Fruit fly (Drosophila melanogaster) whole organism, pupa: ENCODE measurements around the gene rudhira.

Experiments
- CG10348 ChIP-seq: fragments of 200-800 bp; sonication (Bioruptor generic); IDR thresholded peaks from 2 replicates; pipeline ENCODE4 v1.3.6; 2022; ENCODE audit warnings: missing biosample characterization, missing genetic modification characterization
- CG12605 ChIP-seq: fragments of 200-800 bp; sonication (Bioruptor generic); IDR thresholded peaks from 2 replicates; pipeline ENCODE4 v1.3.6; 2022; ENCODE audit warnings: missing biosample characterization, missing genetic modification characterization
- CG13204 ChIP-seq: fragments of 200-800 bp; sonication (Bioruptor generic); optimal IDR thresholded peaks from 2 replicates; lab custom pipeline; 2018; ENCODE audit warnings: missing biosample characterization, mild to moderate bottlenecking, missing genetic modification characterization, moderate library complexity
- CG14655 ChIP-seq: fragments of 200-800 bp; sonication (Bioruptor generic); optimal IDR thresholded peaks from 3 replicates; lab custom pipeline; 2017; ENCODE audit warnings: mild to moderate bottlenecking, missing biosample characterization, missing genetic modification reagents, missing genetic modification characterization
- CG15710 ChIP-seq: fragments of 200-800 bp; sonication (Bioruptor generic); optimal IDR thresholded peaks from 2 replicates; lab custom pipeline; 2018; ENCODE audit warnings: missing biosample characterization, mild to moderate bottlenecking, missing genetic modification characterization, moderate library complexity
- CG17806 ChIP-seq: fragments of 200-800 bp; sonication (Bioruptor generic); optimal IDR thresholded peaks from 2 replicates; lab custom pipeline; 2018; ENCODE audit warnings: missing biosample characterization, mild to moderate bottlenecking, missing genetic modification characterization, moderate library complexity
- CG32121 ChIP-seq: fragments of 200-800 bp; sonication (Bioruptor generic); IDR thresholded peaks from 2 replicates; pipeline ENCODE4 v1.3.6; 2022; ENCODE audit warnings: missing biosample characterization, missing genetic modification characterization
- CG34367 ChIP-seq: fragments of 200-800 bp; sonication (Bioruptor generic); optimal IDR thresholded peaks from 2 replicates; lab custom pipeline; 2018; ENCODE audit warnings: missing biosample characterization, mild to moderate bottlenecking, missing genetic modification characterization
- CG4496 ChIP-seq: fragments of 200-800 bp; sonication (Bioruptor generic); IDR thresholded peaks from 3 replicates; pipeline ENCODE4 v1.3.6; 2022; ENCODE audit warnings: missing biosample characterization, missing genetic modification characterization
- CG8159 ChIP-seq: fragments of 200-800 bp; sonication (Bioruptor generic); optimal IDR thresholded peaks from 3 replicates; lab custom pipeline; 2018; ENCODE audit warnings: missing biosample characterization, mild to moderate bottlenecking, missing genetic modification characterization, moderate library complexity
- CG8301 ChIP-seq: fragments of 200-800 bp; sonication (Bioruptor generic); optimal IDR thresholded peaks from 2 replicates; lab custom pipeline; 2018; ENCODE audit warnings: missing biosample characterization, mild to moderate bottlenecking, missing genetic modification characterization
- CG9948 ChIP-seq: fragments of 200-800 bp; sonication (Bioruptor generic); optimal IDR thresholded peaks from 2 replicates; lab custom pipeline; 2018; ENCODE audit warnings: missing biosample characterization, mild to moderate bottlenecking, missing genetic modification characterization, moderate library complexity
- D1 ChIP-seq: fragments of 200-800 bp; sonication (Bioruptor generic); optimal IDR thresholded peaks from 2 replicates; lab custom pipeline; 2018; ENCODE audit warnings: missing biosample characterization, mild to moderate bottlenecking, missing genetic modification characterization, moderate library complexity
- EcR ChIP-seq: fragments of 200-800 bp; sonication (Bioruptor generic); optimal IDR thresholded peaks from 3 replicates; lab custom pipeline; 2019; ENCODE audit warnings: missing biosample characterization, missing genetic modification characterization, mild to moderate bottlenecking, moderate library complexity, missing genetic modification reagents
- Ets98B ChIP-seq: fragments of 200-800 bp; sonication (Bioruptor generic); IDR thresholded peaks from 2 replicates; pipeline ENCODE4 v1.3.6; 2022; ENCODE audit warnings: missing biosample characterization, missing genetic modification characterization
- Pif1A ChIP-seq: fragments of 200-800 bp; sonication (Bioruptor generic); optimal IDR thresholded peaks from 3 replicates; lab custom pipeline; 2016; ENCODE audit warnings: missing biosample characterization, missing genetic modification characterization
- Pif1B ChIP-seq: fragments of 200-800 bp; sonication (Bioruptor generic); optimal IDR thresholded peaks from 3 replicates; lab custom pipeline; 2016; ENCODE audit warnings: missing biosample characterization, missing genetic modification characterization
- Snoo ChIP-seq: fragments of 200-800 bp; sonication (Bioruptor generic); optimal IDR thresholded peaks from 3 replicates; lab custom pipeline; 2017; ENCODE audit warnings: missing biosample characterization, mild to moderate bottlenecking, missing genetic modification characterization, inconsistent platforms
- fd96Ca ChIP-seq: fragments of 200-800 bp; sonication (Bioruptor generic); IDR thresholded peaks from 3 replicates; pipeline ENCODE4 v1.3.6; 2022; ENCODE audit warnings: missing biosample characterization, missing genetic modification characterization
- gl ChIP-seq: fragments of 200-800 bp; sonication (Bioruptor generic); optimal IDR thresholded peaks from 2 replicates; lab custom pipeline; 2018; ENCODE audit warnings: missing biosample characterization, mild to moderate bottlenecking, missing genetic modification characterization
- rn ChIP-seq: fragments of 200-800 bp; sonication (Bioruptor generic); IDR thresholded peaks from 2 replicates; pipeline ENCODE4 v1.3.6; 2022; ENCODE audit warnings: missing biosample characterization, missing genetic modification characterization

Gene rudhira

DNA sequence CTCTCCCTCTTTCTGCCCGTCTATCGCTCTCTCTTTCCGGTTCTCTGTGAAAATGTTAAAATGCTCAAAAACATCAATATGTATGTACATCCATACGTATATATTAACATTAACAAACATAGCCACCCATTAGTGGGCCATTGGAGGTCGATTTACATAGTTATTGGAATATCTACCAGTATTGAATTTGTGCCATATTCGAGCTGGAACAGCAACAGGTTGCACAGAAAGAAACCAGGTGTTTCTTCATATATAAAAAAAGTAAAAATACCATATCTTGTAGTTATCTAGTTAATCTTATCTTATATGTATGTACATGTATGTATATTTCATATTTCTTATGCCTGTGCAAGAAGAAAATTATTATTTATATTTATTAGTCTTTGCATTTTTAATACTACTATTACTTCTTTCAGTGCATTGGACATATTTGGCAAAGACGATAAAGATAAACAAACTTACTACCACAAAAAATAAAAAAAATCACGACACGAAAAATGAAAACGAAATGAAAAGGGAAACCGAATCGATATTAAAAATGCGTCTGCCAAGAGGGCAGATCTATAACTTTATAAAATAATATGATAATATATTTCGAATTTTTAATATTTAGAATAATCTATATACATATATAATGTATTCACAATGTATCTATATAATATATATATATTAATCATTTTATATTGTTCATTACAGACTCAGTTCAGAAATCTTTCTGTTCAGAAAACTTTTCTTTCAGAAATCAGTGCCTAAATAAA lies 32.0 kb downstream of the rudhira start:
- TF ChIP-seq CG32121 (GFP tag; lab: Robert Waterston, UW), result no peak
- no peak for TF ChIP-seq CG13204
- TF ChIP-seq Pif1B (GFP tag; lab: Kevin White, UChicago), result no peak
- no peak for TF ChIP-seq CG8301 (tag; lab: Kevin White, UChicago)
- TF ChIP-seq CG4496 (GFP tag; lab: Robert Waterston, UW), result no peak
- no peak for TF ChIP-seq rn (GFP tag; lab: Robert Waterston, UW)
- TF ChIP-seq CG8159 (tag; lab: Kevin White, UChicago), result no peak

DNA sequence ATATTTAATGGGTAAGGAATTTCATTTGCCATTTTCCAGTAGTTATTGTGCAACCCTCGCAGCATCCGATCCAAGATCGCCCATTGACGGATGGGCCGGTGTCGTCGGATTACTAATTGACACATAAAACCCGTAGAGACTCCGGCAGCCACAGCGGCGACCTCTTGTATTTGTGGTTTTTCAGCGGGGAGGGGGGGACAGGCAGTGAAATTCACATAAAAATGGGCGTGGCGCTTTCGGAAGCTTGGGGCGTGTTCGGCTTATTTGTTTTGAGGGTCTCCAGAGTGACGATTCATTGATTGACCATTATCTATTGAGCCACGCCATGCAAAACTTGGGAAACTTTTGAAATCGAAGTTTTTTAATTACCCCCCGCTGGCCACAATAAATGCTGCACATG lies 32.6 kb downstream of the rudhira start:
- no peak for TF ChIP-seq CG14655 (GFP tag; lab: Kevin White, UChicago)
- TF ChIP-seq EcR (GFP tag; lab: Kevin White, UChicago), result no peak
- no peak for TF ChIP-seq Pif1A (GFP tag; lab: Kevin White, UChicago)
- no peak for TF ChIP-seq CG12605 (GFP tag; lab: Robert Waterston, UW)
- no peak for TF ChIP-seq D1 (tag; lab: Kevin White, UChicago)
- no peak for TF ChIP-seq Ets98B (GFP tag; lab: Robert Waterston, UW)
- no peak for TF ChIP-seq CG34367 (tag; lab: Kevin White, UChicago)
- TF ChIP-seq CG9948 (tag; lab: Kevin White, UChicago), result no peak
- no peak for TF ChIP-seq CG8159 (tag; lab: Kevin White, UChicago)
- TF ChIP-seq Pif1B (GFP tag; lab: Kevin White, UChicago), result no peak
- no peak for TF ChIP-seq CG8301 (tag; lab: Kevin White, UChicago)
- TF ChIP-seq CG15710 (tag; lab: Kevin White, UChicago), result no peak
- no peak for TF ChIP-seq fd96Ca (GFP tag; lab: Robert Waterston, UW)
- TF ChIP-seq CG4496 (GFP tag; lab: Robert Waterston, UW), result no peak
- no peak for TF ChIP-seq CG17806 (tag; lab: Kevin White, UChicago)
- TF ChIP-seq CG32121 (GFP tag; lab: Robert Waterston, UW), result no peak
- TF ChIP-seq Snoo (tag; lab: Kevin White, UChicago), result no peak
- TF ChIP-seq, all 21 proteins: peak for 0

DNA sequence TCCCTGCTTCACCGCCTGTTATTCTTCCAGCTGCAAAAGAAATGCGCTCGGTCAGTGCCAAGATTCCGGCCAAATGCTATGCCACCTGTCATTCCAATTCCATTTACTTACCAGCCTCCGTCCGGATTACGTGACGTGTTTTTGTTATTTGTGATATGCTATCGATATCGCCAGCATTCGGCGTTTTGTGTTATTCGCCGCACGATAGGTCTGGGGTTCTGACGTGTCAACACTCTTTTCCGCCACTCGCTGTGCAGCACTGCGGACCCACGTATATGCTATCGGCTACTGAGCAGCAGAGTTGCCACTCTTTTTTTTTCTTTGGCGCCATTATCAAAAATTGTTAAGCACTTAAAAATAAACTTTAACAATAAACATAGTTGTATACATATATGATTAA lies 35.6 kb downstream of the rudhira start, which contains the start of gene p24-1:
Gene p24-1, minus strand, starts transcription at position 221 of the 400 bp plus-strand sequence.
- TF ChIP-seq Pif1B (GFP tag; lab: Kevin White, UChicago), result no peak
- TF ChIP-seq CG4496 (GFP tag; lab: Robert Waterston, UW), result peak; percentile 43; the same call in 2 of the 3 replicates
- no peak for TF ChIP-seq CG34367 (tag; lab: Kevin White, UChicago)
- TF ChIP-seq CG17806 (tag; lab: Kevin White, UChicago), result no peak
- TF ChIP-seq CG8159 (tag; lab: Kevin White, UChicago), result no peak
- peak; percentile 18; the same call in 1 of the 3 replicates for TF ChIP-seq fd96Ca (GFP tag; lab: Robert Waterston, UW)
- no peak for TF ChIP-seq CG9948 (tag; lab: Kevin White, UChicago)
- TF ChIP-seq Snoo (tag; lab: Kevin White, UChicago), result peak; percentile 33
- no peak for TF ChIP-seq rn (GFP tag; lab: Robert Waterston, UW)
- TF ChIP-seq EcR (GFP tag; lab: Kevin White, UChicago), result no peak
- peak; percentile 13 for TF ChIP-seq CG15710 (tag; lab: Kevin White, UChicago)
- peak; percentile 39; the same call in 1 of the 2 replicates for TF ChIP-seq Ets98B (GFP tag; lab: Robert Waterston, UW)
- no peak for TF ChIP-seq gl (tag; lab: Kevin White, UChicago)

DNA sequence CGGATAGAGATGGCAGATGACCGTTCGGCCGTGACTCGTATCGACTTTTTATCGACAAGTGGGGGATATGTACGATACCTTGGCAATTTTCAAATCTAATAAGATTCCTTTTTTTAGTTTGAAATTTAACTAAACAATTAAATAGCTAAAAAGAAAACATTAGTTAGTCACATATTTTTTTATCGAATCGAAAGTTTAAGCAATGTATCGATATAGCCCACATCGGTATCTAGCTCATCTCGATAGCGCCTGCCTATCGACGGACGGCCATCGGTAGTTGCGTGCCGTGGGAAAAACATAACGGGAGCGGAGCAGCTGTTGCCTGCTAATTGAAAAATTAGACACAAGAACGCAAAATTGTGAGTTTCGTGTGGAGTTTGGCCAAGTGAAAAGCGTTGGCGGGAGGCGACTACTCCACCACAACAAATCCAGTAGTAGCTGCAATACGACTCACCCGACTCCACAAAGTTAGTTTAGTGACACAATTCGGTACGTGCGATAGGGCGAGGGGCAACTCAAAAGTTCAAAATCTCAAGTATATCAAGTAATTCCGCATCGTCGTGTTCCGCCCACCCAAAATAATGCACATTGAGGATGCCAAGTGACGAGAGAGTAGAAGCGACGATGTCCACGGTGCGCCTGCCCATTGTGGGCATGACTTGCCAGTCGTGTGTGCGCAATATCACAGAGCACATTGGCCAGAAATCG lies 38.2 kb downstream of the rudhira start, which contains the start of the genes CG10347 and ATP7:
Gene CG10347, minus strand, starts transcription at position 174 of the 708 bp plus-strand sequence.
Gene ATP7, plus strand, starts transcription at position 265 of the 708 bp plus-strand sequence.
- no peak for TF ChIP-seq CG10348 (GFP tag; lab: Robert Waterston, UW)
- TF ChIP-seq CG4496 (GFP tag; lab: Robert Waterston, UW), result no peak
- no peak for TF ChIP-seq gl (tag; lab: Kevin White, UChicago)
- TF ChIP-seq CG32121 (GFP tag; lab: Robert Waterston, UW), result 0 out of 2 replicates have a peak, but pooled peaks have one; percentile 7
- TF ChIP-seq Pif1A (GFP tag; lab: Kevin White, UChicago), result peak; percentile 27
- TF ChIP-seq Snoo (tag; lab: Kevin White, UChicago), result peak; percentile 2

DNA sequence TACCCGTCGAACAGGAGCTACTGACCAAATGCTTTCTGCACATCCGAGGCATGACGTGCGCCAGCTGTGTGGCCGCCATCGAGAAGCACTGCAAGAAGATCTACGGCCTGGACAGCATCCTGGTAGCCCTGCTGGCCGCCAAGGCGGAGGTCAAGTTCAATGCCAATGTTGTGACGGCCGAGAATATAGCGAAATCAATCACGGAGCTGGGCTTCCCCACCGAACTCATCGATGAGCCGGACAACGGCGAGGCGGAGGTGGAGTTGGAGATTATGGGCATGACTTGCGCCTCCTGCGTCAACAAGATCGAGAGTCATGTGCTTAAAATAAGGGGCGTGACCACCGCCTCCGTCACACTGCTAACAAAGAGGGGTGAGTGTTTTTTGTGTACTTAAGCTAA lies 39.3 kb downstream of the rudhira start:
- TF ChIP-seq CG9948 (tag; lab: Kevin White, UChicago), result no peak
- no peak for TF ChIP-seq Pif1B (GFP tag; lab: Kevin White, UChicago)
- no peak for TF ChIP-seq CG12605 (GFP tag; lab: Robert Waterston, UW)
- TF ChIP-seq EcR (GFP tag; lab: Kevin White, UChicago), result no peak
- TF ChIP-seq gl (tag; lab: Kevin White, UChicago), result no peak
- no peak for TF ChIP-seq CG17806 (tag; lab: Kevin White, UChicago)
- TF ChIP-seq CG15710 (tag; lab: Kevin White, UChicago), result no peak
- no peak for TF ChIP-seq Snoo (tag; lab: Kevin White, UChicago)
- TF ChIP-seq Pif1A (GFP tag; lab: Kevin White, UChicago), result no peak
- TF ChIP-seq CG32121 (GFP tag; lab: Robert Waterston, UW), result no peak
